Worm (Caenorhabditis elegans) whole organism, L3 larva: Measurements from ENCODE around the gene cht-6.

ENCODE experiments used
- ama-1 ChIP-seq: fragments of 150-350 bp; optimal IDR thresholded peaks from 2 replicates; lab custom pipeline; 2018
- ceh-28 ChIP-seq: fragments of 150-350 bp; optimal IDR thresholded peaks from 2 replicates; lab custom pipeline; 2014; ENCODE audit warnings: missing biosample characterization, missing genetic modification reagents, missing genetic modification characterization
- ceh-82 ChIP-seq: fragments of 150-350 bp; optimal IDR thresholded peaks from 2 replicates; lab custom pipeline; 2014; ENCODE audit warnings: missing biosample characterization, missing genetic modification characterization
- ceh-9 ChIP-seq: sonication (generic microtip); optimal IDR thresholded peaks from 2 replicates; lab custom pipeline; 2018; ENCODE audit warnings: missing biosample characterization, missing genetic modification characterization
- elt-2 ChIP-seq: sonication (generic microtip); optimal IDR thresholded peaks from 2 replicates; lab custom pipeline; 2016; ENCODE audit warnings: missing genetic modification reagents, mild to moderate bottlenecking, missing genetic modification characterization, missing compliant biosample characterization
- elt-3 ChIP-seq, 3 experiments: fragments of 150-350 bp in 1 of 3; sonication (generic microtip) in 2 of 3; optimal IDR thresholded peaks; 2 replicates in 2 of 3; 4 replicates in 1 of 3; lab custom pipeline; 2014 to 2017; ENCODE audit warnings: missing biosample characterization in 3 of 3, missing genetic modification characterization in 3 of 3
- eor-1 ChIP-seq, 2 experiments: fragments of 150-350 bp; optimal IDR thresholded peaks; 2 replicates each; lab custom pipeline; 2014 to 2018; ENCODE audit warnings: missing biosample characterization in 2 of 2, missing genetic modification characterization in 2 of 2
- fkh-10 ChIP-seq: sonication (generic microtip); optimal IDR thresholded peaks from 2 replicates; lab custom pipeline; 2017; ENCODE audit warnings: missing biosample characterization, missing genetic modification reagents, missing genetic modification characterization
- fkh-2 ChIP-seq: fragments of 150-350 bp; optimal IDR thresholded peaks from 2 replicates; lab custom pipeline; 2014; ENCODE audit warnings: missing biosample characterization, missing genetic modification reagents, missing genetic modification characterization
- fos-1 ChIP-seq: fragments of 150-350 bp; optimal IDR thresholded peaks from 2 replicates; lab custom pipeline; 2014; ENCODE audit warnings: missing biosample characterization, missing genetic modification characterization
- hmg-11 ChIP-seq: sonication (generic microtip); optimal IDR thresholded peaks from 2 replicates; lab custom pipeline; 2016; ENCODE audit warnings: missing genetic modification characterization, missing compliant biosample characterization
- jun-1 ChIP-seq: fragments of 150-350 bp; optimal IDR thresholded peaks from 2 replicates; lab custom pipeline; 2014; ENCODE audit warnings: missing biosample characterization, missing genetic modification reagents, missing genetic modification characterization
- lsy-12 ChIP-seq: sonication (generic microtip); optimal IDR thresholded peaks from 2 replicates; lab custom pipeline; 2016; ENCODE audit warnings: mild to moderate bottlenecking, missing genetic modification characterization, missing compliant biosample characterization
- nhr-12 ChIP-seq: fragments of 150-350 bp; optimal IDR thresholded peaks from 2 replicates; lab custom pipeline; 2014; ENCODE audit warnings: missing biosample characterization, missing genetic modification characterization
- nhr-23 ChIP-seq: fragments of 150-350 bp; optimal IDR thresholded peaks from 2 replicates; lab custom pipeline; 2014; ENCODE audit warnings: missing biosample characterization, missing genetic modification reagents, missing genetic modification characterization
- nhr-25 ChIP-seq: sonication (generic microtip); optimal IDR thresholded peaks from 2 replicates; lab custom pipeline; 2017; ENCODE audit warnings: missing biosample characterization, missing genetic modification characterization
- nhr-28 ChIP-seq: fragments of 150-350 bp; optimal IDR thresholded peaks from 2 replicates; lab custom pipeline; 2014; ENCODE audit warnings: missing biosample characterization, missing genetic modification characterization
- nhr-43 ChIP-seq: sonication (generic microtip); optimal IDR thresholded peaks from 2 replicates; lab custom pipeline; 2016; ENCODE audit warnings: mild to moderate bottlenecking, missing genetic modification characterization, missing compliant biosample characterization; ENCODE audit not compliant: poor library complexity, severe bottlenecking
- nhr-67 ChIP-seq: fragments of 150-350 bp; optimal IDR thresholded peaks from 2 replicates; lab custom pipeline; 2014; ENCODE audit warnings: missing biosample characterization, missing genetic modification characterization
- nhr-77 ChIP-seq: fragments of 150-350 bp; optimal IDR thresholded peaks from 2 replicates; lab custom pipeline; 2014; ENCODE audit warnings: missing biosample characterization, missing genetic modification characterization
- pha-4 ChIP-seq: fragments of 150-350 bp; optimal IDR thresholded peaks from 2 replicates; lab custom pipeline; 2014; ENCODE audit warnings: missing biosample characterization, missing genetic modification reagents, missing genetic modification characterization
- pqm-1 ChIP-seq: fragments of 150-350 bp; optimal IDR thresholded peaks from 2 replicates; lab custom pipeline; 2017; ENCODE audit warnings: missing biosample characterization, missing genetic modification characterization, inconsistent platforms
- sea-2 ChIP-seq: fragments of 150-350 bp; sonication (generic microtip); optimal IDR thresholded peaks from 4 replicates; lab custom pipeline; 2014; ENCODE audit warnings: missing biosample characterization, missing genetic modification reagents, missing genetic modification characterization
- tbx-2 ChIP-seq: sonication (generic microtip); optimal IDR thresholded peaks from 2 replicates; lab custom pipeline; 2016; ENCODE audit warnings: mild to moderate bottlenecking, missing genetic modification characterization, missing compliant biosample characterization
- unc-62 ChIP-seq: fragments of 150-350 bp; sonication (generic microtip); optimal IDR thresholded peaks from 4 replicates; lab custom pipeline; 2014; ENCODE audit warnings: missing biosample characterization, missing genetic modification reagents, missing genetic modification characterization
- ztf-11 ChIP-seq: fragments of 150-350 bp; optimal IDR thresholded peaks from 2 replicates; lab custom pipeline; 2014; ENCODE audit warnings: missing biosample characterization, missing genetic modification characterization
- ztf-4 ChIP-seq: fragments of 150-350 bp; optimal IDR thresholded peaks from 2 replicates; lab custom pipeline; 2014; ENCODE audit warnings: missing biosample characterization, missing genetic modification characterization

Gene cht-6

DNA sequence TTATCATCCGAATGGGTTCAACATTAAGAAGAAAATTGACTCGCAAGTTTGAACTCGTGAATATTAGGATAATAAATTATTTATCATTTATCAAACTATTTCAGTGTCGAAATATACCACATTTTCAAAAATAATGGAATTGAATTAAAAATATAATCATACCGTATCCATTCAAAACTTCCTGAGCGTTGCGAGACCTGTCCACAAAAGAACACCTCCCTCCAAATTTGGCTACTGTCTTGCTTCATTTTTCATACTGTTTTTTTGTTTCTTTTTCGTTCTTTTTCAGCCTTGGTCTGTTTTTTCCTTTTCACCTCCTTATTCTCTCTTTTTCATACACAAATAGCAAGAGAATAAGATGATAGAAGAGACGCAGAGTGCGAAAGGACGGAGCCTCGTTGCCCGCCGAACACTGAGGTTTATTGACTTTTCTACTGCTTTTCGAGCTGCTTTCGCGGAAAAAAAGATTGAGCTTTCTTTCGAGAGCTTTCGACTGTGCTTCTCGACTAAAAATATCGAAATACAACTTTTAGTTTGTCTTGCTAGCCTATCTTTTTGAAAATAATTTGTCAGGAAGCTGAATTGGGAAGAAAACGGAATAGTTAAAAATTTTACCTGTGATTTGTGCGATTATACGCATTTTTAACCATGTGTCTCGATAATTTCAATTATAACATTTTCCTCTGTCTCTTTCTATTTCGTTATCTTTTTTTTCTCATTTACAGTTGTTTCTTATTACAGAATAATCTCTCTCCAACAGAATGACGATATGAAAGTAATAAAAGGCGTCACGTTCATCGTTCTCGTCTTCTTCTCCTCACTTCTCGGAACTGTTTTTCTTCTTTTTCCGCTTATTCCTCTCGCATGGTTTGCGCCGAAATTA, 35.6 kb downstream of the cht-6 start, which contains the start of gene acl-8:
Gene acl-8 (plus strand): TSS at position 742 of the 883 bp plus-strand sequence.
- TF ChIP-seq ceh-82 (tag; lab: Kevin White, UChicago) (no peak), sea-2 (GFP tag; lab: Kevin White, UChicago) (no peak), nhr-23 (tag; lab: Kevin White, UChicago) (no peak), jun-1 (tag; lab: Kevin White, UChicago) (no peak), nhr-77 (no peak), fos-1 (tag; lab: Kevin White, UChicago) (no peak), pqm-1 (tag; lab: Kevin White, UChicago) (no peak), pha-4 (tag; lab: Kevin White, UChicago) (peak; percentile 86), nhr-43 (no peak), ceh-28 (tag; lab: Kevin White, UChicago) (no peak), nhr-67 (tag; lab: Kevin White, UChicago) (no peak), elt-2 (tag; lab: Kevin White, UChicago) (peak; percentile 73), hmg-11 (tag; lab: Kevin White, UChicago) (no peak), unc-62 (GFP tag; lab: Kevin White, UChicago) (no peak), nhr-25 (tag; lab: Kevin White, UChicago) (no peak), eor-1 (tag; optimal IDR thresholded peaks at IDR 0.05; lab: Kevin White, UChicago) (no peak), elt-3 (tag; optimal IDR thresholded peaks at IDR 0.05; lab: Kevin White, UChicago) (no peak), ceh-9 (no peak)

DNA sequence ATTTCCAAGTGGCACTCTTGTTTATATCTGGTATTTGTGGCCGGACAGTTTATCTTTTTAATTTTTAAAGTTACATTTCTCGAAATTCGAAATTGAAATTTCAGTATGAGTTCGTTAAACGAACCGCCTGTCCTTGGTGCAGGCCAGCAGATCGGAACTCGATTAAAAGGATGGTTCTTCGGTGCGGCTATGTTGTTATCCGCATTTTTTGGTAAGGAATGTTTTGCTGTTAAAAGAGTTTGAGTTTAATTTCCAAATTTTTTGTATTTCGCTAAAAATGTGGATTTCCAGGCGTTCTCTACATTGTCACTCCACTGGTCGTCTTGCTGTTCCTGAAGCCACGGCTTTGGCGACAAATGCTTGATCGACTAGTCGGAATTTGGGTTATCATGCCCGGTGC, 38.3 kb downstream of the cht-6 start, which contains the start of gene acl-9:
Gene acl-9 (plus strand): TSS at position 105 of the 400 bp plus-strand sequence.
- no peak for TF ChIP-seq tbx-2 (tag; lab: Kevin White, UChicago)
- TF ChIP-seq nhr-28 (tag; lab: Kevin White, UChicago): no peak
- TF ChIP-seq elt-2 (tag; lab: Kevin White, UChicago): no peak
- TF ChIP-seq pqm-1 (tag; lab: Kevin White, UChicago): no peak
- no peak for TF ChIP-seq nhr-12 (tag; lab: Kevin White, UChicago)
- no peak for TF ChIP-seq nhr-67 (tag; lab: Kevin White, UChicago)
- TF ChIP-seq, all 47 proteins: peak for 0

DNA sequence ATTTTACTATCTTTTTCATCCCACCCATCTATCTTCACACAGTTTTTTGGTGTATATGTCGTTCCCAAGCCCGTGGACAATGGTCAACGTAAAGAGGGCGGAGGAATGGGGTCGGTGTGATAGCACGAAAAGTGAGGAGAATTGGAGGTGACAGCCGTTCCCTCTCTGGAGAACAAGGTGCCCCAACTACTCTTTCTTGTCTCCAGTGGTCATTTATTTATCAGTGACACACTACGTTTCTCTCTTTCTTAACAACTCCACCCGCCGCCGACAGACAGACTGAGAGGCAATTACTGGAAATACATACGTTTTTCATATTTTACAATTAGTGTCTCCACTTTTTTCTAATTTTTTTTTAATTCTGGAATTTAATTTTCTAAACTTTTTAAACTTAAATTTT, 42.1 kb downstream of the cht-6 start:
- no peak for TF ChIP-seq ama-1
- TF ChIP-seq fkh-10 (GFP tag; lab: Kevin White, UChicago): no peak
- TF ChIP-seq fkh-2 (tag; lab: Kevin White, UChicago): no peak
- no peak for TF ChIP-seq ztf-11
- TF ChIP-seq fos-1 (tag; lab: Kevin White, UChicago): no peak
- TF ChIP-seq, all 47 proteins: peak for 0

DNA sequence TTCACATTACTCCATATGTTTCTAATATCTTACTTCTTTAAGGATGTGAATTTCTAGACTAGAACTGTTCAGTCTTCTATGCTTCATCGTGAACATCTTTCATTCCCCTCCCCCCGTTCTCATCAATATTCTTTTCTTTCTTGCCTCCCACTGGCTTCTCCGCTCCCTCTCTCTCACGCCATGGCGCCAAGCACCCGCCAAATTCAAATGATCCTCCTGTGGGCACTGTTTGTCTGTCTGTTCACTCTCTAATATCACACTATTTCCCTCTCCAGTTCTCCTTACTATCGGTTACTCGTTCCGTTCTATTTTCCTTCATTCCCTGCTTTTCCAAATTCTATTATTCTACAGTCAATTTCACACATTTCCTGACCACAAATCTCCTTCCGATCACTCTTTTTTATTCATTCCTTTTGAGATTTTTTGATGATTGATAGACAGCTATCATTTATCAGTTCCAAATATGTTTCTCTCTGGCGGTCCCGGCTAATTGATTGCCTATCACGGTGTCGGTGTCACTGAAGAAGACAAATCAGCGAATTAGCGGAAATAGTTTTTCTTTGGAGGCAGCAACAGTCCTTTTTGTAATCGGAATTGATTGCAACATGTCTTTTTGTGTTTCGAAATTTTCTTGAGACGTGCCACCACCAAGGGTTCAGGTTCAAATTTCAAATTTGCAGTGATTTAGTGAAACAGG, 43.7 kb downstream of the cht-6 start:
- TF ChIP-seq nhr-23 (tag; lab: Kevin White, UChicago) (peak; percentile 3), unc-62 (GFP tag; lab: Kevin White, UChicago) (no peak)
- TF ChIP-seq, all 47 proteins: peak for 1

DNA sequence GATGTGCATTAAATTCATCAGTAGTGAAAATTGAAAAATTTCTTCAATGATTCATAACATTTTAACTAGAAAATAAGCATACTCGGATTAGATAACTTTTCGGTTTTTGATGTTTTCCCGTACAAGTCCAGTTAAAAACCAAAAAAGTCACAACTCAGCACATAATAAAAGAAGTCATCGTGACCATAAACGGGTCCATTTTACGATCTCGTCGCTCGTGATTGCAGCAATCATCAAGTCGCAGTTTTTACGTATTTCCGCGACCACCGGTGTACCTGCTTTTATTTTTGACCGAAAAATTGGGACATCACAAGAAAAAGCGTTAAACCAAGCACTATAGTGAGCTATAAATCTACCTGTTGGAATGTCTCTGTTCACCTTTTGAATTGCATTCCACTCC, 46.5 kb downstream of the cht-6 start:
- TF ChIP-seq pqm-1 (tag; lab: Kevin White, UChicago) (peak; percentile 3), fkh-10 (GFP tag; lab: Kevin White, UChicago) (no peak), ztf-11 (no peak), elt-2 (tag; lab: Kevin White, UChicago) (peak; percentile 15), lsy-12 (tag; lab: Kevin White, UChicago) (no peak), nhr-12 (tag; lab: Kevin White, UChicago) (no peak), ama-1 (no peak)

DNA sequence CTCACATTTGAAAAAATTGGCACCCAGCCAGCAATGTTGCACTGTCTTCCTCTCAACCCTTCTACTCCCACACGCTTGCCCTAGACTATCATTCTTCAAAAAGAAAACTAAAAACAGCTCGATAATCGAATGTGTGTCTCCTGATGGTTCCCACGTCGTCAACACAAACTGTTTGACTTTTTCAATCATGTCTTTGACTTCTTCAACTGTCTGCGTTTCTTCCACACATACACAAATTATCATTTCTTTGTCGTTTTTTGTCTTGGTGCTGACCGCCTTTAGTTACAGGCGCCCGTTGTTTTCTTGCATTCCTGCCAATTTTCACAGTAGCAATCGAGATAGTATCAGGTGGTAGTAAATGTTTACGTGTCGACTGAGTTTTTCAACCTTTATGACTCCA, 47.8 kb downstream of the cht-6 start:
- TF ChIP-seq fos-1 (tag; lab: Kevin White, UChicago) (no peak), ztf-11 (no peak), nhr-23 (tag; lab: Kevin White, UChicago) (no peak), pha-4 (tag; lab: Kevin White, UChicago) (peak; percentile 14), elt-2 (tag; lab: Kevin White, UChicago) (peak; percentile 63), ztf-4 (tag; lab: Kevin White, UChicago) (no peak)
